Fruit fly (Drosophila melanogaster) whole organism, embryonic: ENCODE results near the gene CG43051.
A peak's percentile ranks its signal among the peaks of the same experiment; 100 is the strongest.

ENCODE experiments used
- Bgb ChIP-seq: fragments of 200-800 bp; sonication (Bioruptor generic); IDR thresholded peaks from 2 replicates; pipeline ENCODE4 v1.3.6; 2022; ENCODE audit warnings: missing biosample characterization, missing genetic modification characterization; ENCODE audit not compliant: partially characterized antibody
- CG10543 ChIP-seq: fragments of 200-800 bp; sonication (Bioruptor generic); optimal IDR thresholded peaks from 3 replicates; lab custom pipeline; 2017; ENCODE audit warnings: missing biosample characterization, mild to moderate bottlenecking, missing genetic modification characterization, moderate library complexity
- CG11696 ChIP-seq: fragments of 200-800 bp; sonication (Bioruptor generic); IDR thresholded peaks from 2 replicates; pipeline ENCODE4 v1.3.6; 2022; ENCODE audit warnings: missing biosample characterization, missing genetic modification characterization
- CG13624 ChIP-seq: fragments of 200-800 bp; sonication (Bioruptor generic); optimal IDR thresholded peaks from 2 replicates; lab custom pipeline; 2016; ENCODE audit warnings: missing biosample characterization, missing genetic modification characterization
- CG15514 ChIP-seq: fragments of 200-800 bp; sonication (Bioruptor generic); optimal IDR thresholded peaks from 3 replicates; lab custom pipeline; 2017; ENCODE audit warnings: missing biosample characterization, missing genetic modification characterization, mild to moderate bottlenecking, moderate library complexity, missing genetic modification reagents
- CG17186 ChIP-seq: fragments of 200-800 bp; sonication (Bioruptor generic); optimal IDR thresholded peaks from 3 replicates; lab custom pipeline; 2017; ENCODE audit warnings: missing biosample characterization, missing genetic modification reagents, missing genetic modification characterization
- CG17361 ChIP-seq: fragments of 200-800 bp; sonication (Bioruptor generic); IDR thresholded peaks from 3 replicates; pipeline ENCODE4 v1.3.6; 2022; ENCODE audit warnings: missing biosample characterization, missing genetic modification characterization
- CG17829 ChIP-seq: fragments of 200-800 bp; optimal IDR thresholded peaks from 2 replicates; lab custom pipeline; 2019; ENCODE audit warnings: missing biosample characterization, mild to moderate bottlenecking, missing genetic modification characterization, moderate library complexity
- CG31441 ChIP-seq: fragments of 200-800 bp; sonication (Bioruptor generic); IDR thresholded peaks from 2 replicates; pipeline ENCODE4 v1.3.6; 2022; ENCODE audit warnings: missing biosample characterization, missing genetic modification characterization
- CG32772 ChIP-seq: fragments of 200-800 bp; sonication (Bioruptor generic); IDR thresholded peaks from 2 replicates; pipeline ENCODE4 v1.3.6; 2022; ENCODE audit warnings: missing biosample characterization, missing genetic modification characterization
- CG42726 ChIP-seq: fragments of 200-800 bp; sonication (Bioruptor generic); IDR thresholded peaks from 2 replicates; pipeline ENCODE4 v1.3.6; 2022; ENCODE audit warnings: missing biosample characterization, missing genetic modification characterization; ENCODE audit not compliant: partially characterized antibody
- CG6272 ChIP-seq: fragments of 200-800 bp; sonication (Bioruptor generic); IDR thresholded peaks from 2 replicates; pipeline ENCODE4 v1.3.6; 2022; ENCODE audit warnings: missing biosample characterization, missing genetic modification characterization
- CG6765 ChIP-seq: fragments of 200-800 bp; sonication (Bioruptor generic); optimal IDR thresholded peaks from 3 replicates; lab custom pipeline; 2017; ENCODE audit warnings: missing biosample characterization, mild to moderate bottlenecking, missing genetic modification characterization
- CG6791 ChIP-seq: fragments of 200-800 bp; sonication (Bioruptor generic); IDR thresholded peaks from 3 replicates; pipeline ENCODE4 v1.3.6; 2022; ENCODE audit warnings: missing biosample characterization, missing genetic modification characterization; ENCODE audit not compliant: partially characterized antibody
- CG9437 ChIP-seq: fragments of 200-800 bp; sonication (Bioruptor generic); optimal IDR thresholded peaks from 2 replicates; lab custom pipeline; 2018; ENCODE audit warnings: missing biosample characterization, mild to moderate bottlenecking, missing genetic modification characterization
- CG9817 ChIP-seq: fragments of 200-800 bp; sonication (Bioruptor generic); optimal IDR thresholded peaks from 2 replicates; lab custom pipeline; 2018; ENCODE audit warnings: missing biosample characterization, mild to moderate bottlenecking, missing genetic modification characterization, moderate library complexity
- CG9932 ChIP-seq: fragments of 200-800 bp; sonication (Bioruptor generic); IDR thresholded peaks from 2 replicates; pipeline ENCODE4 v1.3.6; 2022; ENCODE audit warnings: missing biosample characterization, missing genetic modification characterization
- CTCF ChIP-seq: fragments of 200-800 bp; sonication (Bioruptor generic); optimal IDR thresholded peaks from 2 replicates; lab custom pipeline; 2017; ENCODE audit warnings: missing biosample characterization, mild to moderate bottlenecking, missing genetic modification characterization, moderate library complexity
- CoRest ChIP-seq: fragments of 200-800 bp; sonication (Bioruptor generic); optimal IDR thresholded peaks from 3 replicates; lab custom pipeline; 2018; ENCODE audit warnings: missing biosample characterization, mild to moderate bottlenecking, missing genetic modification characterization, moderate library complexity
- Dek ChIP-seq: fragments of 200-800 bp; sonication (Bioruptor generic); optimal IDR thresholded peaks from 3 replicates; lab custom pipeline; 2019; ENCODE audit warnings: missing biosample characterization, mild to moderate bottlenecking, missing genetic modification characterization, moderate library complexity
- Doc3 ChIP-seq: fragments of 200-800 bp; sonication (Bioruptor generic); IDR thresholded peaks from 3 replicates; pipeline ENCODE4 v1.3.6; 2022; ENCODE audit warnings: missing biosample characterization, missing genetic modification characterization; ENCODE audit not compliant: partially characterized antibody
- E2f2 ChIP-seq: fragments of 200-800 bp; sonication (Bioruptor generic); IDR thresholded peaks from 2 replicates; pipeline ENCODE4 v1.3.6; 2022; ENCODE audit warnings: missing biosample characterization, missing genetic modification characterization
- H15 ChIP-seq: fragments of 200-800 bp; sonication (Bioruptor generic); IDR thresholded peaks from 3 replicates; pipeline ENCODE4 v1.3.6; 2022; ENCODE audit warnings: missing biosample characterization, missing genetic modification characterization
- HLH3B ChIP-seq: fragments of 200-800 bp; sonication (Bioruptor generic); IDR thresholded peaks from 2 replicates; pipeline ENCODE4 v1.3.6; 2022; ENCODE audit warnings: missing biosample characterization, missing genetic modification characterization
- HLH4C ChIP-seq: fragments of 200-800 bp; sonication (Bioruptor generic); IDR thresholded peaks from 3 replicates; pipeline ENCODE4 v1.3.6; 2022; ENCODE audit warnings: missing biosample characterization, missing genetic modification characterization; ENCODE audit not compliant: partially characterized antibody
- HmgZ ChIP-seq: fragments of 200-800 bp; sonication (Bioruptor generic); optimal IDR thresholded peaks from 2 replicates; lab custom pipeline; 2018; ENCODE audit warnings: missing biosample characterization, mild to moderate bottlenecking, missing genetic modification characterization
- Hr51 ChIP-seq, 2 experiments: fragments of 200-800 bp; sonication (Bioruptor generic); optimal IDR thresholded peaks; 2 replicates in 1 of 2; 3 replicates in 1 of 2; lab custom pipeline; 2016 to 2018; ENCODE audit warnings: missing biosample characterization in 2 of 2, missing genetic modification characterization in 2 of 2, mild to moderate bottlenecking in 1 of 2, moderate library complexity in 1 of 2
- MBD-R2 ChIP-seq: fragments of 200-800 bp; sonication (Bioruptor generic); IDR thresholded peaks from 2 replicates; pipeline ENCODE4 v1.3.6; 2022; ENCODE audit warnings: missing biosample characterization, missing genetic modification characterization
- bab2 ChIP-seq: fragments of 200-800 bp; sonication (Bioruptor generic); optimal IDR thresholded peaks from 2 replicates; lab custom pipeline; 2016; ENCODE audit warnings: missing biosample characterization, missing genetic modification characterization
- br ChIP-seq: fragments of >200 bp; optimal IDR thresholded peaks from 2 replicates; lab custom pipeline; 2017
- chif ChIP-seq, 2 experiments: fragments of 200-800 bp; sonication (Bioruptor generic); optimal IDR thresholded peaks; 3 replicates each; lab custom pipeline; 2016; ENCODE audit warnings: missing biosample characterization in 2 of 2, missing genetic modification characterization in 2 of 2
- chm ChIP-seq: fragments of 200-800 bp; sonication (Bioruptor generic); IDR thresholded peaks from 2 replicates; pipeline ENCODE4 v1.3.6; 2022; ENCODE audit warnings: missing biosample characterization, missing genetic modification characterization
- fd64A ChIP-seq: fragments of 200-800 bp; sonication (Bioruptor generic); optimal IDR thresholded peaks from 3 replicates; lab custom pipeline; 2018; ENCODE audit warnings: missing biosample characterization, mild to moderate bottlenecking, missing genetic modification characterization
- grau ChIP-seq: fragments of 200-800 bp; optimal IDR thresholded peaks from 3 replicates; lab custom pipeline; 2019; ENCODE audit warnings: missing biosample characterization, mild to moderate bottlenecking, missing genetic modification characterization, moderate library complexity
- ham ChIP-seq: fragments of 200-800 bp; sonication (Bioruptor generic); IDR thresholded peaks from 2 replicates; pipeline ENCODE4 v1.3.6; 2022; ENCODE audit warnings: missing biosample characterization, missing genetic modification characterization
- insv ChIP-seq, 2 experiments: fragments of 200-800 bp; sonication (Bioruptor generic); optimal IDR thresholded peaks; 3 replicates each; lab custom pipeline; 2016 to 2018; ENCODE audit warnings: missing biosample characterization in 2 of 2, missing genetic modification characterization in 2 of 2
- lov ChIP-seq, 2 experiments: fragments of 200-800 bp in 1 of 2; fragments of >200 bp in 1 of 2; sonication (Bioruptor generic) in 1 of 2; IDR thresholded peaks in 1 of 2; optimal IDR thresholded peaks in 1 of 2; 2 replicates in 1 of 2; 3 replicates in 1 of 2; pipeline versions ENCODE4 v1.3.6 to Lab custom; 2017 to 2022; ENCODE audit warnings: missing biosample characterization in 1 of 2, missing genetic modification characterization in 1 of 2
- nerfin-1 ChIP-seq: fragments of 200-800 bp; sonication (Bioruptor generic); optimal IDR thresholded peaks from 3 replicates; lab custom pipeline; 2019; ENCODE audit warnings: missing biosample characterization, mild to moderate bottlenecking, missing genetic modification characterization, moderate library complexity
- pnt ChIP-seq: fragments of 200-800 bp; sonication (Bioruptor generic); optimal IDR thresholded peaks from 3 replicates; lab custom pipeline; 2016; ENCODE audit warnings: missing biosample characterization, missing genetic modification characterization
- pros ChIP-seq: fragments of 200-800 bp; sonication (Bioruptor generic); optimal IDR thresholded peaks from 3 replicates; lab custom pipeline; 2019; ENCODE audit warnings: missing biosample characterization, mild to moderate bottlenecking, missing genetic modification characterization, moderate library complexity
- rib ChIP-seq: fragments of 200-800 bp; sonication (Bioruptor generic); IDR thresholded peaks from 2 replicates; pipeline ENCODE4 v1.3.6; 2022; ENCODE audit warnings: missing biosample characterization, missing genetic modification characterization
- sd ChIP-seq: fragments of 200-800 bp; sonication (Bioruptor generic); optimal IDR thresholded peaks from 3 replicates; lab custom pipeline; 2018; ENCODE audit warnings: missing biosample characterization, mild to moderate bottlenecking, missing genetic modification characterization, moderate library complexity
- seq ChIP-seq: fragments of 200-800 bp; sonication (Bioruptor generic); IDR thresholded peaks from 2 replicates; pipeline ENCODE4 v1.3.6; 2022; ENCODE audit warnings: missing biosample characterization, missing genetic modification characterization
- slbo ChIP-seq: fragments of 200-800 bp; sonication (Bioruptor generic); IDR thresholded peaks from 2 replicates; pipeline ENCODE4 v1.3.6; 2022; ENCODE audit warnings: missing biosample characterization, missing genetic modification characterization
- slou ChIP-seq: fragments of 200-800 bp; sonication (Bioruptor generic); optimal IDR thresholded peaks from 3 replicates; lab custom pipeline; 2016; ENCODE audit warnings: missing biosample characterization, missing genetic modification characterization
- sob ChIP-seq: fragments of 200-800 bp; sonication (Bioruptor generic); IDR thresholded peaks from 2 replicates; pipeline ENCODE4 v1.3.6; 2022; ENCODE audit warnings: missing biosample characterization, missing genetic modification characterization
- sug ChIP-seq: fragments of 200-800 bp; optimal IDR thresholded peaks from 2 replicates; lab custom pipeline; 2019; ENCODE audit warnings: missing biosample characterization, mild to moderate bottlenecking, missing genetic modification characterization, moderate library complexity
- unc-4 ChIP-seq: fragments of 200-800 bp; sonication (Bioruptor generic); IDR thresholded peaks from 2 replicates; pipeline ENCODE4 v1.3.6; 2022; ENCODE audit warnings: missing biosample characterization, missing genetic modification characterization; ENCODE audit not compliant: partially characterized antibody

The CG43051 gene

DNA sequence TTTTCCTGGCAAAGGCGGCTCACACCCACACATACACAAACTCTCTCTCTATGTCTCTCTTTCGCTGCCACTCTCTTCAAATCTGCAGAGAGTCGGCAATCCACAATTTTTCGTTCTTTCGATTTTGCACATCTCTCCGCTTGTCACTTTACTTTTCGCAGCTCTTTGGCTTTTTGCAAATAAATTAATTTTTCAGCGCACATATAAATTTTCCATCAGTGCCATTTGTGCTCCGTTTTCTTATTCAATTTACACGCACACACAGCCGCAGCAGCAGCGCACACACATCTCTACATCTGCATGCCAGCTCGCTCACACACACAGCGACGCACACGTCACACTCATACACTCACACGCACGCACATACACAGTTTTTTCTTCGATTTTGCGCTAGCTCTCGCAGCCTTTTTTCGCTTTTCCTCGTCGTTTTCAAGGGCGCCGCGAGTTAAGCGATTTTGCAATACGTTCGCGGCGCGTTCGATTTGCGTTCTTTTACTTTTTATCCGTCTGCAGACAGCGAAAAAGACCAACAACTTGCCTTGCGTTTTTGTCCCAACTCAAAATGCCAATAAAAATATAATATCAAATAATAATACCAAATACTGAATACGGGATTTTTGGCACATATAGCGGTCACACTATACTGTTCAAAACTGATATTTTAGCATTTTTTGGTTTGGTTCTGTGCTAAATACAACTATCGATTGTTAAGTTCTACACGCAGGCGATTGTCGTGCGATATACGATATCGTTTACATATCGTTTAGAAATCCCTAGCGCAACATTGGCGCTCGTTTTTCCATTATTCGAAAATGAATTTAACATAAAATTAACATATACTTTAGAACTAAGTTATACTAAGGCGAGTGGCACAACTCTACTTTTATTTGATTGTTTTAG, 38.6 kb downstream of the CG43051 start, which contains the start of gene bun (continued):
- no peak for TF ChIP-seq CG10543
- no peak for TF ChIP-seq pros (GFP tag; lab: Kevin White, UChicago)
- no peak for TF ChIP-seq bab2 (GFP tag; lab: Kevin White, UChicago)
- TF ChIP-seq Dek (tag; lab: Kevin White, UChicago) = peak; percentile 0
- TF ChIP-seq Bgb (GFP tag; lab: Robert Waterston, UW) = peak; percentile 100
- TF ChIP-seq br (lab: Kevin White, UChicago) = no peak
- TF ChIP-seq CG42726 (GFP tag; lab: Robert Waterston, UW) = peak; percentile 100
- no peak for TF ChIP-seq lov (optimal IDR thresholded peaks at IDR 0.05; lab: Kevin White, UChicago)
- TF ChIP-seq lov (GFP tag; IDR thresholded peaks at IDR 0.05; lab: Robert Waterston, UW) = no peak
- TF ChIP-seq Hr51 (GFP tag; optimal IDR thresholded peaks at IDR 0.05; lab: Kevin White, UChicago) = no peak
- TF ChIP-seq CG32772 (GFP tag; lab: Robert Waterston, UW) = no peak
- TF ChIP-seq seq (GFP tag; lab: Robert Waterston, UW) = no peak
- no peak for TF ChIP-seq chif (GFP tag; optimal IDR thresholded peaks at IDR 0.05; lab: Kevin White, UChicago)
- TF ChIP-seq sug (tag; lab: Kevin White, UChicago) = peak; percentile 36
- TF ChIP-seq CG6791 = peak; percentile 99
- peak; percentile 3 for TF ChIP-seq CG9817 (tag; lab: Kevin White, UChicago)
- no peak for TF ChIP-seq CG11696 (GFP tag; lab: Robert Waterston, UW)
- peak; percentile 48; the same call in 1 of the 3 replicates for TF ChIP-seq CG17361 (GFP tag; lab: Robert Waterston, UW)
- TF ChIP-seq chm (GFP tag; lab: Robert Waterston, UW) = 0 out of 2 replicates have a peak, but pooled peaks have one; percentile 13
- peak; percentile 19 for TF ChIP-seq CG6765 (GFP tag; lab: Kevin White, UChicago)
- peak; percentile 40; the same call in 1 of the 2 replicates for TF ChIP-seq slbo (GFP tag; lab: Robert Waterston, UW)
- peak; percentile 12 for TF ChIP-seq slou (GFP tag; lab: Kevin White, UChicago)
- TF ChIP-seq E2f2 = peak; percentile 97
- TF ChIP-seq sob (GFP tag; lab: Robert Waterston, UW) = no peak; the same call in 1 of the 2 replicates
- 0 out of 2 replicates have a peak, but pooled peaks have one; percentile 19 for TF ChIP-seq CG31441 (GFP tag; lab: Robert Waterston, UW)
- TF ChIP-seq HLH3B (GFP tag; lab: Robert Waterston, UW) = no peak
- peak; percentile 52 for TF ChIP-seq CTCF
- TF ChIP-seq rib (GFP tag; lab: Robert Waterston, UW) = no peak; the same call in 1 of the 2 replicates
- peak; percentile 82 for TF ChIP-seq CG9932 (GFP tag; lab: Robert Waterston, UW)
- no peak for TF ChIP-seq CG9437 (GFP tag; lab: Kevin White, UChicago)
- peak; percentile 45 for TF ChIP-seq sd (tag; lab: Kevin White, UChicago)
- TF ChIP-seq unc-4 = peak; percentile 98
- peak in 1 of 2 experiments; percentile 19 for TF ChIP-seq insv (GFP tag; optimal IDR thresholded peaks at IDR 0.05; lab: Kevin White, UChicago)
- peak; percentile 64 for TF ChIP-seq CG15514 (GFP tag; lab: Kevin White, UChicago)
- peak; percentile 31; the same call in 1 of the 2 replicates for TF ChIP-seq CG6272
- peak; percentile 98 for TF ChIP-seq HLH4C (GFP tag; lab: Robert Waterston, UW)
- peak; percentile 25 for TF ChIP-seq CoRest (tag; lab: Kevin White, UChicago)
- TF ChIP-seq ham = no peak
- TF ChIP-seq pnt (GFP tag; lab: Kevin White, UChicago) = no peak
- TF ChIP-seq CG13624 (GFP tag; lab: Kevin White, UChicago) = peak; percentile 32
- no peak for TF ChIP-seq fd64A (GFP tag; lab: Kevin White, UChicago)
- TF ChIP-seq grau (tag; lab: Kevin White, UChicago) = peak; percentile 1
- peak; percentile 24 for TF ChIP-seq HmgZ (tag; lab: Kevin White, UChicago)
- TF ChIP-seq Doc3 = peak; percentile 99
- TF ChIP-seq H15 (GFP tag; lab: Robert Waterston, UW) = no peak
- no peak for TF ChIP-seq nerfin-1 (tag; lab: Kevin White, UChicago)
- TF ChIP-seq MBD-R2 (GFP tag; lab: Robert Waterston, UW) = peak; percentile 41; the same call in 1 of the 2 replicates
- peak; percentile 21 for TF ChIP-seq CG17829 (tag; lab: Kevin White, UChicago)
- peak; percentile 46 for TF ChIP-seq CG17186
